Fruit fly (Drosophila melanogaster): ENCODE measurements around the gene Vps16B.
A peak's percentile ranks its signal among the peaks of the same experiment; 100 is the strongest.

Vps16B gene

dm6 chr3R:29773833-29774324 is 42.4 kb downstream of the Vps16B start (continued):
- TF ChIP-seq CG10321 (GFP tag; IDR thresholded peaks at IDR 0.05) (no peak), Gug (GFP tag; IDR thresholded peaks at IDR 0.05) (peak; percentile 72; the same call in 3 of the 4 replicates), CG30431 (GFP tag; optimal IDR thresholded peaks at IDR 0.05) (peak; percentile 59), CG10366 (GFP tag; IDR thresholded peaks at IDR 0.05) (peak; percentile 66), CG18262 (tag; optimal IDR thresholded peaks at IDR 0.05) (peak; percentile 33), CG4617 (GFP tag; optimal IDR thresholded peaks at IDR 0.05; ENCODE audit: borderline replicate concordance) (peak; percentile 19), Trl (optimal IDR thresholded peaks at IDR 0.05) (no peak), Trl (GFP tag; optimal IDR thresholded peaks at IDR 0.05) (peak; percentile 40), Sox102F (GFP tag; optimal IDR thresholded peaks at IDR 0.05) (peak; percentile 77), NfI (GFP tag; optimal IDR thresholded peaks at IDR 0.05) (peak; percentile 77), CG8765 (GFP tag; IDR thresholded peaks at IDR 0.05) (no peak; the same call in 1 of the 2 replicates), ap (GFP tag; IDR thresholded peaks at IDR 0.05) (peak; percentile 51), nom (GFP tag; optimal IDR thresholded peaks at IDR 0.05) (peak; percentile 19), Neu2 (GFP tag; optimal IDR thresholded peaks at IDR 0.05; ENCODE audit: borderline replicate concordance) (no peak), Dad (GFP tag; optimal IDR thresholded peaks at IDR 0.05) (peak; percentile 26), onecut (GFP tag; IDR thresholded peaks at IDR 0.05) (peak; percentile 10; the same call in 1 of the 2 replicates), fd96Cb (tag; optimal IDR thresholded peaks at IDR 0.05) (peak; percentile 68), Hmx (GFP tag; optimal IDR thresholded peaks at IDR 0.05) (peak; percentile 40), CG8944 (GFP tag; optimal IDR thresholded peaks at IDR 0.05) (peak; percentile 75), CG7786 (GFP tag; optimal IDR thresholded peaks at IDR 0.05) (peak; percentile 92), ci (GFP tag; IDR thresholded peaks at IDR 0.05) (peak; percentile 59), CG14441 (GFP tag; IDR thresholded peaks at IDR 0.05) (peak; percentile 70), H2.0 (GFP tag; IDR thresholded peaks at IDR 0.05) (peak; percentile 33; the same call in 1 of the 2 replicates), Atf6 (GFP tag; IDR thresholded peaks at IDR 0.05) (peak; percentile 63), insv (GFP tag; optimal IDR thresholded peaks at IDR 0.05) (no peak), disco-r (GFP tag; optimal IDR thresholded peaks at IDR 0.05) (peak; percentile 48), Fer3 (tag; optimal IDR thresholded peaks at IDR 0.05) (peak; percentile 84), twi (tag; optimal IDR thresholded peaks at IDR 0.05) (peak; percentile 51), CG34422 (GFP tag; IDR thresholded peaks at IDR 0.05) (no peak), ftz-f1 (GFP tag; optimal IDR thresholded peaks at IDR 0.05) (no peak), nerfin-2 (GFP tag; IDR thresholded peaks at IDR 0.05; ENCODE audit: partially characterized antibody) (no peak), jigr1 (GFP tag; IDR thresholded peaks at IDR 0.05) (0 out of 3 replicates have a peak, but pooled peaks have one; percentile 38), bbx (GFP tag; IDR thresholded peaks at IDR 0.05; ENCODE audit: partially characterized antibody) (no peak), nerfin-1 (tag; optimal IDR thresholded peaks at IDR 0.05) (no peak), dati (GFP tag; IDR thresholded peaks at IDR 0.05) (no peak), eyg (GFP tag; optimal IDR thresholded peaks at IDR 0.05) (peak; percentile 83), CG2202 (tag; optimal IDR thresholded peaks at IDR 0.05) (no peak), otp (GFP tag; IDR thresholded peaks at IDR 0.05) (0 out of 3 replicates have a peak, but pooled peaks have one; percentile 30), Adf1 (GFP tag; IDR thresholded peaks at IDR 0.05) (no peak; the same call in 1 of the 2 replicates), CG15269 (tag; optimal IDR thresholded peaks at IDR 0.05) (peak; percentile 81), CG11695 (GFP tag; IDR thresholded peaks at IDR 0.05) (peak; percentile 64), sim (GFP tag; IDR thresholded peaks at IDR 0.05) (no peak), stwl (tag; optimal IDR thresholded peaks at IDR 0.05) (no peak), NFAT (GFP tag; IDR thresholded peaks at IDR 0.05) (no peak), ac (GFP tag; optimal IDR thresholded peaks at IDR 0.05) (no peak), CG17385 (GFP tag; optimal IDR thresholded peaks at IDR 0.05) (peak; percentile 67), Bteb2 (GFP tag; optimal IDR thresholded peaks at IDR 0.05) (peak; percentile 41), lola (GFP tag; optimal IDR thresholded peaks at IDR 0.05) (peak in 1 of 3 experiments; percentile 50), Fer1 (GFP tag; optimal IDR thresholded peaks at IDR 0.05) (peak; percentile 61), CG16815 (GFP tag; optimal IDR thresholded peaks at IDR 0.05) (peak; percentile 77), tgo (GFP tag; IDR thresholded peaks at IDR 0.05) (peak; percentile 80)

Measured in whole organism, embryonic.